Fruit fly (Drosophila melanogaster) Kc167 (cell line): Measurements from ENCODE around the gene ssh.

Experiments
- Myc ChIP-seq: fragments of >200 bp; optimal IDR thresholded peaks from 2 replicates; lab custom pipeline; 2017; ENCODE audit warnings: missing external identifiers
- Sin3A ChIP-seq: fragments of >200 bp; optimal IDR thresholded peaks from 2 replicates; lab custom pipeline; 2018; ENCODE audit warnings: missing external identifiers
- h ChIP-seq: fragments of >200 bp; optimal IDR thresholded peaks from 3 replicates; lab custom pipeline; 2018; ENCODE audit warnings: missing external identifiers
- psq ChIP-seq: fragments of >200 bp; optimal IDR thresholded peaks from 2 replicates; lab custom pipeline; 2017; ENCODE audit warnings: missing external identifiers
- ttk ChIP-seq: sonication (Bioruptor generic); optimal IDR thresholded peaks from 2 replicates; lab custom pipeline; 2017; ENCODE audit warnings: missing external identifiers

- no peak for TF ChIP-seq Myc (lab: Kevin White, UChicago)
- no peak for TF ChIP-seq Sin3A (lab: Kevin White, UChicago)
- TF ChIP-seq h = no peak
- no peak for TF ChIP-seq psq (lab: Kevin White, UChicago)
- TF ChIP-seq ttk (lab: Kevin White, UChicago) = no peak
These were observed 55.4 kb downstream of the ssh start for dm6 chr3R:24889303-24889892.
